Fruit fly (Drosophila melanogaster) S2 (cell line): Measurements from ENCODE around the gene Spec2.

ENCODE experiments used
- CG8478 ChIP-seq: fragments of >200 bp; optimal IDR thresholded peaks from 2 replicates; lab custom pipeline; 2018
- CTCF ChIP-seq, 2 experiments: fragments of >200 bp; optimal IDR thresholded peaks; 2 replicates each; lab custom pipeline; 2018

DNA sequence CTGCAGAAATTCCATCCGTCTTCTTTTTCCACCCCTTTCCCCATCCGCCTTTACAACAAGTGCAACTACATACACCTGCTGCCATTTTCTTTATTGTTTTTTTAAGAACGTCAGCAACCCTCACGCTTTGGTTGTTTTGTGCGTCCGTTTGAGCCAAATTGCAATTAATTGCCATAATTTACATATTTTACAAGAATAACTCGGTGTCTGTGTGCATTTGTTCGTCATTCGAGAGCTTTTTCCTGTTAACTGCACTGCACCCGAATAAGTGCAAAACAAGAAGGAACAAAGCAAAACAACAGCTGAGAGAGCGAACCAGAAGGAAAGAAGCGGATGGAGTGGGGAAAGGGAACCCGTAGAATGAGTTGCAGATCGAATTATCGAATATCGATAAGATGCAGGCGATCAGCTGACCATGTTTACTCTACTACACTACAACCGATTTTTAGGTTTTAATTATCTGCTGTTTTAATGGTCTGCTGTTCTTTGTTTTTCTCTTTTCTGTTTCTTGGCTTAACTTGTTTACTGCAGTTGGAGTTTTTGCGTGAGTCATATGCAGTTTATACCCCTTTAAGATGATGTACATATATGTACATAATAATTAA, 46.8 kb upstream of the Spec2 start:
- no peak for TF ChIP-seq CG8478 (lab: Kevin White, UChicago)
- TF ChIP-seq CTCF (optimal IDR thresholded peaks at IDR 0.05; lab: Kevin White, UChicago), result no peak
